Worm (Caenorhabditis elegans): Measurements from ENCODE around the gene F20A1.2.

DNA sequence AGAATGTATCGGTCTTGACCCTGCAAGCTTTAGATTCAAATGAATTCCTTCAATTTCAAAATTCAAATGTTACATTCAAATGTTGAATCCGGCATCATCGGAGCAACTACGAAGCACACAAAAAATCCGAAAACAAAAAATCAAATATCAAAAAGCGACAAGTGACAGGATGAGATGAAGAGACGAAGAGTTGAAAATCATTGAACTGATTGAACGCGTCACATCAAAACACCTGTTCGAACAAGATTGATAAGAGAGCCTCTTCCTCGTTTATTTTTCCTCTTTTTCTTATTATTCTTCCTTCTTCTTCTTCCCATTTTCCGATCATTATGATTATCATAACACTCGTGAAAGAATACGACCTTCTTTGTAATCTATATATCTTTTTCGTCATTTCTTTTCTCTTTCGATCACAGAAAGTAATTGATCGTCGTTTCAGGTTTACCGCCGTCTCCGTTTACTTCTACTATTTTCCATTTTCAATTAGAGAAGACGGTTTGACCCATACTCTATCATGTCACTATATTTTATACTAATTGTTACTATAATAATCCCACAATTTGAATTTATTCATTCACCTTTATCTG lies 39.5 kb downstream of the F20A1.2 start, which contains the start of gene VC5.2:
- TF ChIP-seq grh-1 (GFP tag; IDR thresholded peaks at IDR 0.05), result no peak
- TF ChIP-seq unc-62 (GFP tag; optimal IDR thresholded peaks at IDR 0.05), result no peak
- no peak for TF ChIP-seq vab-15 (tag; optimal IDR thresholded peaks at IDR 0.05)
- TF ChIP-seq mdl-1 (tag; optimal IDR thresholded peaks at IDR 0.05), result no peak
- no peak for TF ChIP-seq fos-1 (tag; optimal IDR thresholded peaks at IDR 0.05)
